Worm (Caenorhabditis elegans) whole organism, mixed stage, embryonic: ENCODE measurements around the gene rpb-2.
"Not testable (repeated sequence)": the region's sequence is repeated elsewhere in the genome, so short reads cannot be mapped to it uniquely, and the experiment has no call there.

Source experiments
- bed-3 ChIP-seq: fragments of 200-800 bp; sonication (Bioruptor generic); optimal IDR thresholded peaks from 3 replicates; lab custom pipeline; 2018; ENCODE audit warnings: mild to moderate bottlenecking, missing genetic modification characterization, moderate library complexity, missing compliant biosample characterization
- blmp-1 ChIP-seq: fragments of 150-350 bp; optimal IDR thresholded peaks from 2 replicates; lab custom pipeline; 2014; ENCODE audit warnings: missing biosample characterization, missing genetic modification characterization
- ceh-43 ChIP-seq: fragments of 200-800 bp; sonication (Bioruptor generic); optimal IDR thresholded peaks from 2 replicates; lab custom pipeline; 2018; ENCODE audit warnings: mild to moderate bottlenecking, missing genetic modification characterization, moderate library complexity, missing compliant biosample characterization
- ceh-83 ChIP-seq: fragments of 200-800 bp; sonication (Bioruptor generic); optimal IDR thresholded peaks from 2 replicates; lab custom pipeline; 2018; ENCODE audit warnings: mild to moderate bottlenecking, missing genetic modification characterization, missing compliant biosample characterization
- ces-1 ChIP-seq: fragments of 150-350 bp; optimal IDR thresholded peaks from 2 replicates; lab custom pipeline; 2014; ENCODE audit warnings: missing biosample characterization, missing genetic modification reagents, missing genetic modification characterization
- cnd-1 ChIP-seq: fragments of 200-800 bp; sonication (Bioruptor generic); optimal IDR thresholded peaks from 2 replicates; lab custom pipeline; 2018; ENCODE audit warnings: mild to moderate bottlenecking, missing genetic modification characterization, missing compliant biosample characterization
- drap-1 ChIP-seq: fragments of 200-800 bp; sonication (Bioruptor generic); optimal IDR thresholded peaks from 3 replicates; lab custom pipeline; 2018; ENCODE audit warnings: mild to moderate bottlenecking, missing genetic modification characterization, missing compliant biosample characterization
- elt-1 ChIP-seq: sonication (generic microtip); optimal IDR thresholded peaks from 2 replicates; lab custom pipeline; 2017; ENCODE audit warnings: missing genetic modification characterization, mild to moderate bottlenecking, missing compliant biosample characterization, antibody characterized with exemption, moderate library complexity, borderline replicate concordance; ENCODE audit not compliant: insufficient read depth
- elt-3 ChIP-seq: fragments of 150-350 bp; optimal IDR thresholded peaks from 2 replicates; lab custom pipeline; 2014; ENCODE audit warnings: missing biosample characterization, missing genetic modification characterization
- ham-2 ChIP-seq: fragments of 200-800 bp; sonication (Bioruptor generic); optimal IDR thresholded peaks from 2 replicates; lab custom pipeline; 2018; ENCODE audit warnings: mild to moderate bottlenecking, missing genetic modification characterization, missing compliant biosample characterization
- hlh-1 ChIP-seq: fragments of 150-350 bp; optimal IDR thresholded peaks from 2 replicates; lab custom pipeline; 2014; ENCODE audit warnings: missing biosample characterization, missing genetic modification reagents, missing genetic modification characterization
- lin-13 ChIP-seq: fragments of 150-350 bp; optimal IDR thresholded peaks from 2 replicates; lab custom pipeline; 2014; ENCODE audit warnings: missing biosample characterization, missing genetic modification characterization
- lin-32 ChIP-seq: fragments of 200-800 bp; sonication (Bioruptor generic); optimal IDR thresholded peaks from 2 replicates; lab custom pipeline; 2018; ENCODE audit warnings: mild to moderate bottlenecking, missing genetic modification characterization, missing compliant biosample characterization
- lsy-2 ChIP-seq: fragments of 150-350 bp; optimal IDR thresholded peaks from 2 replicates; lab custom pipeline; 2014; ENCODE audit warnings: missing biosample characterization, missing genetic modification characterization
- mab-5 ChIP-seq: fragments of 150-350 bp; optimal IDR thresholded peaks from 2 replicates; lab custom pipeline; 2014; ENCODE audit warnings: missing biosample characterization, missing genetic modification characterization
- mls-2 ChIP-seq: sonication (generic microtip); optimal IDR thresholded peaks from 2 replicates; lab custom pipeline; 2016; ENCODE audit warnings: mild to moderate bottlenecking, missing genetic modification characterization, moderate library complexity, missing compliant biosample characterization
- nhr-12 ChIP-seq: fragments of 150-350 bp; optimal IDR thresholded peaks from 2 replicates; lab custom pipeline; 2014; ENCODE audit warnings: missing biosample characterization, missing genetic modification characterization
- nhr-2 ChIP-seq: fragments of 150-350 bp; optimal IDR thresholded peaks from 2 replicates; lab custom pipeline; 2014; ENCODE audit warnings: missing biosample characterization, missing genetic modification characterization
- nhr-237 ChIP-seq: fragments of 150-350 bp; optimal IDR thresholded peaks from 2 replicates; lab custom pipeline; 2014; ENCODE audit warnings: missing biosample characterization, missing genetic modification characterization
- nhr-28 ChIP-seq: fragments of 150-350 bp; optimal IDR thresholded peaks from 2 replicates; lab custom pipeline; 2014; ENCODE audit warnings: missing biosample characterization, missing genetic modification characterization
- nhr-76 ChIP-seq: sonication (generic microtip); optimal IDR thresholded peaks from 2 replicates; lab custom pipeline; 2017; ENCODE audit warnings: missing biosample characterization, missing genetic modification characterization
- pha-4 ChIP-seq: fragments of 150-350 bp; optimal IDR thresholded peaks from 2 replicates; lab custom pipeline; 2018; ENCODE audit warnings: missing biosample characterization, missing genetic modification reagents, missing genetic modification characterization
- sem-2 ChIP-seq: fragments of 200-800 bp; sonication (Bioruptor generic); optimal IDR thresholded peaks from 2 replicates; lab custom pipeline; 2018; ENCODE audit warnings: mild to moderate bottlenecking, missing genetic modification characterization, missing compliant biosample characterization
- snpc-4 ChIP-seq: fragments of 150-350 bp; optimal IDR thresholded peaks from 2 replicates; lab custom pipeline; 2014; ENCODE audit warnings: missing biosample characterization, missing genetic modification characterization
- sptf-1 ChIP-seq: sonication (generic microtip); optimal IDR thresholded peaks from 2 replicates; lab custom pipeline; 2017; ENCODE audit warnings: mild to moderate bottlenecking, missing genetic modification characterization, moderate library complexity, missing compliant biosample characterization
- tbx-8 ChIP-seq: fragments of 200-800 bp; sonication (Bioruptor generic); optimal IDR thresholded peaks from 2 replicates; lab custom pipeline; 2018; ENCODE audit warnings: mild to moderate bottlenecking, missing genetic modification characterization, moderate library complexity, missing compliant biosample characterization
- unc-39 ChIP-seq: fragments of 150-350 bp; optimal IDR thresholded peaks from 2 replicates; lab custom pipeline; 2014; ENCODE audit warnings: missing biosample characterization, missing genetic modification characterization
- unc-62 ChIP-seq: fragments of 150-350 bp; optimal IDR thresholded peaks from 2 replicates; lab custom pipeline; 2014; ENCODE audit warnings: missing biosample characterization, missing genetic modification reagents, missing genetic modification characterization
- zip-8 ChIP-seq: fragments of 150-350 bp; optimal IDR thresholded peaks from 2 replicates; lab custom pipeline; 2014; ENCODE audit warnings: missing biosample characterization, missing genetic modification characterization

Gene rpb-2

ce11 chrIII:4965271-4965670, 25.9 kb downstream of the rpb-2 start, which contains the start of gene nca-2:
nca-2 (plus strand) TSS chrIII:4965571.
- no peak for TF ChIP-seq ham-2
- TF ChIP-seq ces-1 (GFP tag; lab: Kevin White, UChicago): no peak
- TF ChIP-seq mab-5 (tag; lab: Kevin White, UChicago): no peak
- no peak for TF ChIP-seq hlh-1
- no peak for TF ChIP-seq elt-3 (tag; lab: Kevin White, UChicago)
- no peak for TF ChIP-seq nhr-237 (tag; lab: Kevin White, UChicago)
- no peak for TF ChIP-seq ceh-43 (GFP tag; lab: Kevin White, UChicago)
- TF ChIP-seq nhr-76: no peak
- no peak for TF ChIP-seq nhr-28 (tag; lab: Kevin White, UChicago)
- TF ChIP-seq bed-3 (GFP tag; lab: Kevin White, UChicago): no peak
- no peak for TF ChIP-seq lsy-2 (tag; lab: Kevin White, UChicago)
- no peak for TF ChIP-seq nhr-12
- TF ChIP-seq elt-1 (tag; lab: Kevin White, UChicago): no peak
- TF ChIP-seq cnd-1: no peak
- no peak for TF ChIP-seq unc-62 (GFP tag; lab: Kevin White, UChicago)
- TF ChIP-seq sem-2 (GFP tag; lab: Kevin White, UChicago): no peak
- no peak for TF ChIP-seq zip-8 (tag; lab: Kevin White, UChicago)
- TF ChIP-seq sptf-1 (tag; lab: Kevin White, UChicago): no peak
- TF ChIP-seq pha-4: no peak
- TF ChIP-seq nhr-2 (tag; lab: Kevin White, UChicago): no peak

DNA sequence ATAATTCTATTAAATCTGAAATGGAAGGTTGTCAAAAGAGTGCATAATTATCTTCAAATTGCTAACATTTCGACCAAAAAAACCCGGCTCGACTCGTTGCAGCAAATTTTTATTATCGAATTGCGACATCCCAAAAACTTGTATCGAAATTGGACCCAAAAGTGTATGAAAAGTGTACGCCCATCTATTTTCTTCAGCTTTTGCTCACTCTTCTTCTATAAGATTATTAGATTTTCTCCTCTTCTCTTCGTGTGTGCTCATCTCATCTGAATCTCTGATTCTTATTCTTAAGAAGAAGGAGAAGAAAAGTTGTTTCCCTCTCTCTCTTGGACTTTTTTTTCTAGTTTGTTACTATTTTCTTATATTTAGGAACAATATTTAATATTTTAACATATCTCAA, 27.9 kb downstream of the rpb-2 start:
- TF ChIP-seq drap-1 (GFP tag; lab: Kevin White, UChicago) (no peak), ces-1 (GFP tag; lab: Kevin White, UChicago) (peak; percentile 95)
- TF ChIP-seq, all 35 proteins: peak for 1

ce11 chrIII:4968146-4968545, 28.8 kb downstream of the rpb-2 start:
- TF ChIP-seq lin-32 (GFP tag; lab: Kevin White, UChicago) (no peak), ces-1 (GFP tag; lab: Kevin White, UChicago) (peak; percentile 37), hlh-1 (no peak)

ce11 chrIII:4980367-4980766, 41.0 kb downstream of the rpb-2 start, which contains the start of gene C27F2.6:
C27F2.6 (minus strand) TSS chrIII:4980467.
- not testable (repeated sequence) for TF ChIP-seq snpc-4 (tag; lab: Kevin White, UChicago); unc-62 (GFP tag; lab: Kevin White, UChicago); sem-2 (GFP tag; lab: Kevin White, UChicago)

DNA sequence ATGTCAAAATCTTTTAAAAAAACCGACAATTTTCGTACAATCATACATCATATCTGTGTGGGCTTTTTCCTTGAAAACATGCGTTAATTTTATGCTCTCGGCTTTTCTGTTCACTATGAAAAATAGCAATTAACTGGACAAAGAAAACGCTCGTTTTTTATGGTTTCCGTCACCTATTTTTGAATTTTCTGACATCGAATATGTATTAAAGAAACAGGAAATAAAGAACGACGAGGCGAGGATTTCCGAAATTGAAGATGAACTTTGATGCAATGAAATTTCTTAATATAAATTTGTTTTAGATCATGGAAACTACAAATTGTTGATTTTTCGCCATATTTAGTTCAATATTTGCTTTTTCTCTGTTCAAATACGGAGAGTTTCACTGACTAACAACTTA, 44.6 kb downstream of the rpb-2 start:
- TF ChIP-seq nhr-237 (tag; lab: Kevin White, UChicago) (no peak), lin-13 (tag; lab: Kevin White, UChicago) (no peak), unc-39 (no peak), snpc-4 (tag; lab: Kevin White, UChicago) (no peak), unc-62 (GFP tag; lab: Kevin White, UChicago) (no peak), lin-32 (GFP tag; lab: Kevin White, UChicago) (no peak), ceh-83 (GFP tag; lab: Kevin White, UChicago) (no peak), mab-5 (tag; lab: Kevin White, UChicago) (no peak), tbx-8 (GFP tag; lab: Kevin White, UChicago) (no peak), cnd-1 (no peak), mls-2 (no peak)
- TF ChIP-seq, all 35 proteins: peak for 0

DNA sequence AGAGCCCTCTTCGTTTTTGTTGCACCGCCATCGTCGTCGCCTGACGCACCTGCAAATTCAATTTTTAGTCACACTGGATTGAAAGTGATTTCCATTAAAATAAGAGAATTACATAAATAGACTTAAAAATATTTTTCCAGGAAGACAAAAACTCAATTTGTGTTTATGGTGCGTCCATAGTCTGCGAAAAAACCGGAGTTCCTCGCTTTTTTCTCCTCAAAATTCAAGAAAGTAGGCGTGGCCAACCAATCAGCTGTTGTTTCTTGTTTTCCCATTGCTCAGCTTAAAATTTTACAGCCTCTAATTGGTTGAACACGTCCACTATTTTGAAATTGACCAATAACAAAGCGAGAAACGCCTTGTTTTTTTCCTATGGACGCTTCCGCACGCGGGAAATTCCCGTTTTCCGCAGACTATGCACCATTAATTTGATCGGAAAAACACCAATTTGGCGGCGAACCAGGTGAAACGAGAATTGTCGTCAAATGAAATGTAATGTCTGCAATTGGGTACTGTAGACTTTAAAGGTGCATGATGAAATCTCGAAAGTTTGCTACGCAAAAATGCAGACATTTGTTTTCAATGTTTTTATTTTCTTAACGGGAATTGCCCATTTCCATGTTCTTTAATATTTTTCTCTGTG, 45.2 kb downstream of the rpb-2 start, which contains the start of gene C27F2.7:
Gene C27F2.7 (minus strand): TSS at position 51 of the 643 bp plus-strand sequence.
- TF ChIP-seq blmp-1 (no peak), ham-2 (no peak), lin-13 (tag; lab: Kevin White, UChicago) (no peak), unc-62 (GFP tag; lab: Kevin White, UChicago) (no peak), elt-3 (tag; lab: Kevin White, UChicago) (no peak), sem-2 (GFP tag; lab: Kevin White, UChicago) (no peak), snpc-4 (tag; lab: Kevin White, UChicago) (no peak), drap-1 (GFP tag; lab: Kevin White, UChicago) (no peak)
